Fruit fly (Drosophila melanogaster) whole organism, wandering third instar larva: Measurements from ENCODE around the gene CG11562.
A peak's percentile ranks its signal among the peaks of the same experiment; 100 is the strongest.

Experiments used
- Abd-B ChIP-seq: fragments of >200 bp; optimal IDR thresholded peaks from 2 replicates; lab custom pipeline; 2017; ENCODE audit warnings: missing biosample characterization, missing genetic modification characterization
- CG32264 ChIP-seq: fragments of 200-800 bp; sonication (Bioruptor generic); optimal IDR thresholded peaks from 2 replicates; lab custom pipeline; 2016; ENCODE audit warnings: missing biosample characterization, missing genetic modification characterization
- CG9705 ChIP-seq: fragments of 200-800 bp; sonication (Bioruptor generic); optimal IDR thresholded peaks from 2 replicates; lab custom pipeline; 2018; ENCODE audit warnings: missing biosample characterization, mild to moderate bottlenecking, missing genetic modification characterization
- Dif ChIP-seq: fragments of 200-275, 200-300 bp; sonication (Bioruptor generic); optimal IDR thresholded peaks from 2 replicates; lab custom pipeline; 2018; ENCODE audit warnings: missing biosample characterization, missing genetic modification characterization; ENCODE audit not compliant: partially characterized antibody
- GATAd ChIP-seq: sonication (Bioruptor generic); optimal IDR thresholded peaks from 2 replicates; lab custom pipeline; 2016; ENCODE audit warnings: missing biosample characterization, missing genetic modification characterization
- HLH106 ChIP-seq: fragments of 200-800 bp; optimal IDR thresholded peaks from 3 replicates; lab custom pipeline; 2019; ENCODE audit warnings: missing biosample characterization, mild to moderate bottlenecking, missing genetic modification characterization, moderate library complexity
- Hr78 ChIP-seq: fragments of >200 bp; optimal IDR thresholded peaks from 2 replicates; lab custom pipeline; 2017; ENCODE audit warnings: missing biosample characterization, missing genetic modification characterization
- Hr83 ChIP-seq: fragments of 200-300 bp; sonication (Bioruptor generic); optimal IDR thresholded peaks from 2 replicates; lab custom pipeline; 2016; ENCODE audit warnings: missing biosample characterization, mild to moderate bottlenecking, missing genetic modification characterization, moderate library complexity; ENCODE audit not compliant: poor library complexity, severe bottlenecking
- Jra ChIP-seq: sonication (Bioruptor generic); optimal IDR thresholded peaks from 2 replicates; lab custom pipeline; 2016; ENCODE audit warnings: missing biosample characterization, missing genetic modification characterization
- Mio ChIP-seq: sonication (Bioruptor generic); optimal IDR thresholded peaks from 2 replicates; lab custom pipeline; 2016; ENCODE audit warnings: missing biosample characterization, missing genetic modification characterization
- Myc ChIP-seq: fragments of >200 bp; optimal IDR thresholded peaks from 2 replicates; lab custom pipeline; 2017
- N ChIP-seq: fragments of >200 bp; optimal IDR thresholded peaks from 2 replicates; lab custom pipeline; 2018; ENCODE audit warnings: missing biosample characterization, missing external identifiers, missing genetic modification characterization
- OdsH ChIP-seq: fragments of 200-800 bp; sonication (Bioruptor generic); optimal IDR thresholded peaks from 2 replicates; lab custom pipeline; 2016; ENCODE audit warnings: missing biosample characterization, mild to moderate bottlenecking, missing genetic modification characterization
- Rel ChIP-seq, 2 experiments: fragments of 200-800 bp; sonication (Bioruptor generic) in 1 of 2; optimal IDR thresholded peaks; 2 replicates in 1 of 2; 3 replicates in 1 of 2; lab custom pipeline; 2016 to 2019; ENCODE audit warnings: mild to moderate bottlenecking in 2 of 2, missing biosample characterization in 2 of 2, missing genetic modification characterization in 2 of 2, moderate library complexity in 1 of 2
- Sp1 ChIP-seq: fragments of 200-800 bp; sonication (Bioruptor generic); optimal IDR thresholded peaks from 3 replicates; lab custom pipeline; 2019; ENCODE audit warnings: missing biosample characterization, mild to moderate bottlenecking, missing genetic modification characterization, moderate library complexity
- Vsx2 ChIP-seq: fragments of 200-300, 225-300 bp; sonication (Bioruptor generic); optimal IDR thresholded peaks from 2 replicates; lab custom pipeline; 2018; ENCODE audit warnings: missing biosample characterization, missing genetic modification characterization; ENCODE audit not compliant: partially characterized antibody
- br ChIP-seq: fragments of 200-800 bp; sonication (Bioruptor generic); optimal IDR thresholded peaks from 2 replicates; lab custom pipeline; 2016; ENCODE audit warnings: missing biosample characterization, missing genetic modification characterization
- brk ChIP-seq: fragments of 200-800 bp; sonication (Bioruptor generic); optimal IDR thresholded peaks from 2 replicates; lab custom pipeline; 2016; ENCODE audit warnings: missing biosample characterization, mild to moderate bottlenecking, missing genetic modification characterization
- dl ChIP-seq, 2 experiments: fragments of 175-275, 200-275 bp in 1 of 2; fragments of 200-275 bp in 1 of 2; sonication (Bioruptor generic); optimal IDR thresholded peaks; lab custom pipeline; 2018; ENCODE audit warnings: mild to moderate bottlenecking in 2 of 2, missing biosample characterization in 2 of 2, missing genetic modification characterization in 2 of 2, moderate library complexity in 2 of 2; ENCODE audit not compliant: partially characterized antibody in 2 of 2, insufficient read depth in 1 of 2
- dmrt93B ChIP-seq: fragments of 200-800 bp; sonication (Bioruptor generic); optimal IDR thresholded peaks from 2 replicates; lab custom pipeline; 2018; ENCODE audit warnings: missing biosample characterization, mild to moderate bottlenecking, missing genetic modification characterization
- dsf ChIP-seq: sonication (Bioruptor generic); optimal IDR thresholded peaks from 2 replicates; lab custom pipeline; 2016; ENCODE audit warnings: missing biosample characterization, missing genetic modification characterization, borderline replicate concordance
- ey ChIP-seq: fragments of 200-800 bp; sonication (Bioruptor generic); optimal IDR thresholded peaks from 2 replicates; lab custom pipeline; 2016; ENCODE audit warnings: missing biosample characterization, missing genetic modification characterization
- foxo ChIP-seq, 2 experiments: fragments of 200-800 bp; sonication (Bioruptor generic); optimal IDR thresholded peaks; 2 replicates in 1 of 2; 3 replicates in 1 of 2; lab custom pipeline; 2016 to 2017; ENCODE audit warnings: missing biosample characterization in 2 of 2, missing genetic modification characterization in 2 of 2
- fru ChIP-seq: fragments of 200-800 bp; sonication (Bioruptor generic); optimal IDR thresholded peaks from 3 replicates; lab custom pipeline; 2016; ENCODE audit warnings: missing biosample characterization, mild to moderate bottlenecking, missing genetic modification characterization
- h ChIP-seq: fragments of 200-800 bp; sonication (Bioruptor generic); optimal IDR thresholded peaks from 3 replicates; lab custom pipeline; 2016; ENCODE audit warnings: missing biosample characterization, mild to moderate bottlenecking, missing genetic modification characterization
- pan ChIP-seq: fragments of >200 bp; optimal IDR thresholded peaks from 2 replicates; lab custom pipeline; 2017
- psq ChIP-seq: fragments of 200-800 bp; sonication (Bioruptor generic); optimal IDR thresholded peaks from 3 replicates; lab custom pipeline; 2017; ENCODE audit warnings: missing biosample characterization, mild to moderate bottlenecking, missing genetic modification characterization, moderate library complexity
- rgr ChIP-seq: fragments of 200-800 bp; sonication (Bioruptor generic); optimal IDR thresholded peaks from 3 replicates; lab custom pipeline; 2016; ENCODE audit warnings: missing biosample characterization, mild to moderate bottlenecking, missing genetic modification characterization
- sage ChIP-seq: fragments of 200-800 bp; sonication (Bioruptor generic); optimal IDR thresholded peaks from 2 replicates; lab custom pipeline; 2016; ENCODE audit warnings: missing biosample characterization, mild to moderate bottlenecking, missing genetic modification characterization
- sv ChIP-seq: fragments of 200-800 bp; sonication (Bioruptor generic); optimal IDR thresholded peaks from 3 replicates; lab custom pipeline; 2016; ENCODE audit warnings: missing biosample characterization, missing genetic modification characterization
- tai ChIP-seq: sonication (Bioruptor generic); optimal IDR thresholded peaks from 2 replicates; lab custom pipeline; 2016; ENCODE audit warnings: missing biosample characterization, missing genetic modification characterization
- usp ChIP-seq: fragments of >200 bp; optimal IDR thresholded peaks from 2 replicates; lab custom pipeline; 2017; ENCODE audit warnings: missing biosample characterization, missing genetic modification characterization
- woc ChIP-seq: sonication (Bioruptor generic); optimal IDR thresholded peaks from 2 replicates; lab custom pipeline; 2016; ENCODE audit warnings: missing biosample characterization, mild to moderate bottlenecking, missing genetic modification characterization

CG11562 gene

DNA sequence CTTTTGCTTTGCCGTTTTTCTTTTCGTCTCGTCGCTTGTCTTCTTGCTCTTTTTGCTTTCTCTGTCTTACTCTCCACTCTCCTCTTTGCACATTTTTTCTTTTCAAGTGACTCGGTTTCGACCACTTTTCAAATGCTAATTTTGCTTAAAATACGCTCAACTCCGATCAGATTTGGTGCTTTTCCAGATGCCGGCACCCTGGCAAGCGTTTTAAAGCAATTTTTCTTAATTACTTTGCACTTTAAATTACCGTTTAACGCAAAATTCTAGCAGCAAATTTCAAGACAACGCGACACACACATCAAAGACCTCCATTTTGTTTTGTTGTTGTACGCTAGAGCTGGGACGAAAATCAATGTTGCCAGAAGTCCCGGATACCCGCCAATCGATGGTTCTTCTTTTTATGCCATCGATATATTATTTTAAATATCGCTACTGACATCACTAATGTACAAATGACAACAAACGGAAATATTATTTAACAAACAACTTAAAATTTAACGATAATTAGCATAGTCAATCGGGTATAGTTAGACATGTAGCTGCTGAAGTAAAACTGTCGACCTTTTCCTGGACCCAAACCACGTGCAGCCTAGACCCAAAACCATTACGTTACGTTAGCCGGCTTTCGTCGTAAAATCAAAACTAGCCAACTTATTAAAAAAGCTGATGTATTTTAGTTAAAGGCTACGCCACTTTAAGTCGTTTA, 41.6 kb upstream of the CG11562 start, which contains the start of gene kis:
kis (minus strand) TSS at position 317 of the 709 bp plus-strand sequence.
- TF ChIP-seq dsf (GFP tag; lab: Kevin White, UChicago) (no peak), sv (GFP tag; lab: Kevin White, UChicago) (no peak), Dif (GFP tag; lab: Kevin White, UChicago) (no peak), Rel (GFP tag; optimal IDR thresholded peaks at IDR 0.05; lab: Kevin White, UChicago) (no peak), Rel (tag; optimal IDR thresholded peaks at IDR 0.05; lab: Kevin White, UChicago) (peak; percentile 31), Myc (lab: Kevin White, UChicago) (peak; percentile 13), Hr78 (GFP tag; lab: Kevin White, UChicago) (no peak), usp (GFP tag; lab: Kevin White, UChicago) (no peak), sage (no peak), psq (GFP tag; lab: Kevin White, UChicago) (peak; percentile 95), foxo (GFP tag; optimal IDR thresholded peaks at IDR 0.05; lab: Kevin White, UChicago) (peak in 1 of 2 experiments; percentile 48), Abd-B (no peak), dl (GFP tag; optimal IDR thresholded peaks at IDR 0.05; lab: Kevin White, UChicago; ENCODE audit: insufficient read depth in 1 of 2, partially characterized antibody in 2 of 2) (no peak), GATAd (GFP tag; lab: Kevin White, UChicago) (no peak), N (GFP tag; lab: Kevin White, UChicago) (no peak), CG32264 (GFP tag; lab: Kevin White, UChicago) (no peak), rgr (GFP tag; lab: Kevin White, UChicago) (peak; percentile 21), h (GFP tag; lab: Kevin White, UChicago) (peak; percentile 69), Vsx2 (GFP tag; lab: Kevin White, UChicago) (no peak), CG9705 (GFP tag; lab: Kevin White, UChicago) (peak; percentile 20), OdsH (peak; percentile 5), HLH106 (peak; percentile 34), woc (GFP tag; lab: Kevin White, UChicago) (peak; percentile 11), br (GFP tag; lab: Kevin White, UChicago) (peak; percentile 41), dmrt93B (no peak), Jra (GFP tag; lab: Kevin White, UChicago) (peak; percentile 64), Hr83 (peak; percentile 33), brk (GFP tag; lab: Kevin White, UChicago) (no peak), Sp1 (GFP tag; lab: Kevin White, UChicago) (peak; percentile 55), pan (lab: Kevin White, UChicago) (no peak), ey (GFP tag; lab: Kevin White, UChicago) (no peak)

DNA sequence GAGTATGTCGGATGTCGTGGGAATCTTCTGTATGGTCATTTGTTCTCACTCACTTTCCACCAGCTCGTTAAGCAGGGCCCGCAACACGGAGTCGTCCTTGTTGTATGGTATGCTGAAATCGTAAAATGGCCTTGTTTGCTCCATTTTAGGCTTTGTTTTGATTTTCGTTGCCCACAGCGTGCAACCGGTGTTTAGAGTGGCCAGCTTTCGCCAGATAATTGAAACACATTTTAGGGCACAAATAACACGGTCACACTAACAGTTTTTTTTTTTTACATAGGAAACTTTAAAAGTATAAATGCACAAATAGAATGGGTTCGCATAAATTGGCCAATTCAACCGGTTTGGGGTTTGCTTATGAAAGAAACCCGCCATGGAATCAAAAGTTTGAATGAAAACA, 40.0 kb upstream of the CG11562 start, which contains the start of gene Rpp30:
Rpp30 (minus strand) TSS at position 200 of the 400 bp plus-strand sequence.
- TF ChIP-seq tai (GFP tag; lab: Kevin White, UChicago) (no peak), Abd-B (no peak), psq (GFP tag; lab: Kevin White, UChicago) (no peak), Rel (GFP tag; optimal IDR thresholded peaks at IDR 0.05; lab: Kevin White, UChicago) (no peak), Rel (tag; optimal IDR thresholded peaks at IDR 0.05; lab: Kevin White, UChicago) (no peak), Mio (GFP tag; lab: Kevin White, UChicago) (no peak), foxo (GFP tag; optimal IDR thresholded peaks at IDR 0.05; lab: Kevin White, UChicago) (no peak)
- TF ChIP-seq, all 38 proteins: peak for 0

DNA sequence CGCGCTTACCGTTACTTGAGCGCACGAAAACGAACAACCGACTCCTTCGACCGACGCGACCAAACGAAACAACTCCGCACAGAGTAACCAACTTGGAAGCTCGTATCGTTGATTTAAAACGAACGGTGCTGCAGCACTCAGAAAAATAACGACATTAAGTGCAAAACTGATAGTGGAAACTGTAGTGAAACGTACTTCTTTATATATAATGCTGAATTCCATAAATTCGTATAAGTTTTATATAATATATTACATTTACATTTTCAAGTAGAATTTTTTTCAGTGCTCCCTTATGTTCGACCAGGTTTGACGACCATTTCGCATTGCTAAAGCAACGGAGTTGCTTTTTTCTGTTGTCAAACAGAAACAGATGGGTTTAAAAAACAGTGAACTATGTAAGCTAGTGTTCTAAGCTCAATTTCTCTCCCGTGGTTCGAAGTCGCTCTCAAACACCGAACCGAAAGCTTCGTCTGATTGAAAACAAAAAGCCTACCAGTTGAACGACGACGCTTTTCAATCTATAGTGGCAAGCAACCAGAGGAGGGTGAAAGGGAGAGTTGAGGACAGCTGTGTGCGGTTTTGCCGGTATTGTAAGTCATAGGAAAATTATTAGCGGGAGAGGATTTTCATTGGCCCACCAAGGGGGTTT, 24.7 kb upstream of the CG11562 start, which contains the start of gene CG17075:
CG17075 (minus strand) TSS at position 65 of the 649 bp plus-strand sequence.
- TF ChIP-seq brk (GFP tag; lab: Kevin White, UChicago), result no peak
- TF ChIP-seq h (GFP tag; lab: Kevin White, UChicago), result peak; percentile 89
- peak; percentile 76 for TF ChIP-seq HLH106
- TF ChIP-seq usp (GFP tag; lab: Kevin White, UChicago), result no peak
- TF ChIP-seq Mio (GFP tag; lab: Kevin White, UChicago), result no peak
- TF ChIP-seq woc (GFP tag; lab: Kevin White, UChicago), result peak; percentile 38
- peak; percentile 85 for TF ChIP-seq rgr (GFP tag; lab: Kevin White, UChicago)
- peak; percentile 80 for TF ChIP-seq psq (GFP tag; lab: Kevin White, UChicago)
- peak; percentile 61 for TF ChIP-seq ey (GFP tag; lab: Kevin White, UChicago)
- TF ChIP-seq Hr83, result no peak
- no peak for TF ChIP-seq CG32264 (GFP tag; lab: Kevin White, UChicago)
- peak; percentile 86 for TF ChIP-seq fru
- TF ChIP-seq foxo (GFP tag; optimal IDR thresholded peaks at IDR 0.05; lab: Kevin White, UChicago), result peak in 1 of 2 experiments; percentile 92
- peak; percentile 81 for TF ChIP-seq Sp1 (GFP tag; lab: Kevin White, UChicago)
- no peak for TF ChIP-seq pan (lab: Kevin White, UChicago)
- TF ChIP-seq Myc (lab: Kevin White, UChicago), result no peak
- peak; percentile 93 for TF ChIP-seq sv (GFP tag; lab: Kevin White, UChicago)
- no peak for TF ChIP-seq dmrt93B
- TF ChIP-seq CG9705 (GFP tag; lab: Kevin White, UChicago), result peak; percentile 18
- TF ChIP-seq OdsH, result peak; percentile 85
- no peak for TF ChIP-seq N (GFP tag; lab: Kevin White, UChicago)
